Worm (Caenorhabditis elegans): Measurements from ENCODE around the gene eif-2A.

ce11 chrII:10443898-10444297 is 27.3 kb downstream of the eif-2A start:
- no peak for TF ChIP-seq mcd-1 (GFP tag; IDR thresholded peaks at IDR 0.05)
- TF ChIP-seq B0261.1 (tag; optimal IDR thresholded peaks at IDR 0.05) = no peak
- TF ChIP-seq chd-7 (tag; optimal IDR thresholded peaks at IDR 0.05) = no peak
- TF ChIP-seq dpff-1 (tag; optimal IDR thresholded peaks at IDR 0.05) = no peak
- TF ChIP-seq lin-26 (GFP tag; IDR thresholded peaks at IDR 0.05) = no peak
- no peak for TF ChIP-seq ama-1 (optimal IDR thresholded peaks at IDR 0.05)
- TF ChIP-seq ama-1 (GFP tag; optimal IDR thresholded peaks at IDR 0.05) = no peak
- TF ChIP-seq ceh-79 (tag; optimal IDR thresholded peaks at IDR 0.05) = no peak
- no peak for TF ChIP-seq dox-1 (GFP tag; IDR thresholded peaks at IDR 0.05)
- no peak for TF ChIP-seq him-1 (tag; optimal IDR thresholded peaks at IDR 0.05)
- TF ChIP-seq hsf-1 (GFP tag; IDR thresholded peaks at IDR 0.05) = no peak
- TF ChIP-seq F49E8.2 (tag; optimal IDR thresholded peaks at IDR 0.05; ENCODE audit: insufficient read depth) = no peak
